Fruit fly (Drosophila melanogaster) whole organism, prepupa: ENCODE data around the gene NfI.

Experiments used
- CG10631 ChIP-seq: fragments of 200-800 bp; sonication (Bioruptor generic); optimal IDR thresholded peaks from 2 replicates; lab custom pipeline; 2016; ENCODE audit warnings: missing biosample characterization, missing genetic modification characterization
- CG10669 ChIP-seq: fragments of 200-800 bp; sonication (Bioruptor generic); optimal IDR thresholded peaks from 3 replicates; lab custom pipeline; 2018; ENCODE audit warnings: missing biosample characterization, mild to moderate bottlenecking, missing genetic modification characterization, moderate library complexity
- CG11762 ChIP-seq: fragments of 200-800 bp; sonication (Bioruptor generic); optimal IDR thresholded peaks from 3 replicates; lab custom pipeline; 2016; ENCODE audit warnings: missing biosample characterization, missing genetic modification characterization; ENCODE audit not compliant: insufficient read depth
- CG11902 ChIP-seq: fragments of 200-800 bp; sonication (Bioruptor generic); optimal IDR thresholded peaks from 3 replicates; lab custom pipeline; 2016; ENCODE audit warnings: missing biosample characterization, missing genetic modification characterization
- CG16779 ChIP-seq: fragments of 200-800 bp; sonication (Bioruptor generic); optimal IDR thresholded peaks from 3 replicates; lab custom pipeline; 2017; ENCODE audit warnings: missing biosample characterization, mild to moderate bottlenecking, missing genetic modification characterization
- CG32006 ChIP-seq: fragments of 200-800 bp; sonication (Bioruptor generic); optimal IDR thresholded peaks from 3 replicates; lab custom pipeline; 2017; ENCODE audit warnings: missing biosample characterization, mild to moderate bottlenecking, missing genetic modification characterization
- CG34406 ChIP-seq: fragments of 200-800 bp; sonication (Bioruptor generic); optimal IDR thresholded peaks from 3 replicates; lab custom pipeline; 2016; ENCODE audit warnings: missing biosample characterization, missing genetic modification characterization
- CG3919 ChIP-seq: fragments of 200-800 bp; sonication (Bioruptor generic); optimal IDR thresholded peaks from 3 replicates; lab custom pipeline; 2016; ENCODE audit warnings: missing biosample characterization, missing genetic modification characterization
- CG4318 ChIP-seq: fragments of 200-800 bp; sonication (Bioruptor generic); optimal IDR thresholded peaks from 3 replicates; lab custom pipeline; 2017; ENCODE audit warnings: missing biosample characterization, mild to moderate bottlenecking, missing genetic modification characterization
- CG6276 ChIP-seq: fragments of 200-800 bp; sonication (Bioruptor generic); optimal IDR thresholded peaks from 2 replicates; lab custom pipeline; 2017; ENCODE audit warnings: missing biosample characterization, mild to moderate bottlenecking, missing genetic modification characterization
- CG6792 ChIP-seq: fragments of 200-800 bp; sonication (Bioruptor generic); optimal IDR thresholded peaks from 3 replicates; lab custom pipeline; 2016; ENCODE audit warnings: missing biosample characterization, missing genetic modification characterization
- CG6808 ChIP-seq: fragments of 200-800 bp; sonication (Bioruptor generic); optimal IDR thresholded peaks from 3 replicates; lab custom pipeline; 2017; ENCODE audit warnings: missing biosample characterization, missing genetic modification characterization, mild to moderate bottlenecking, moderate library complexity, missing genetic modification reagents
- CG8119 ChIP-seq: fragments of 200-800 bp; sonication (Bioruptor generic); IDR thresholded peaks from 3 replicates; pipeline ENCODE4 v1.3.6; 2022; ENCODE audit warnings: missing biosample characterization, missing genetic modification characterization
- CG9139 ChIP-seq: fragments of 200-800 bp; sonication (Bioruptor generic); optimal IDR thresholded peaks from 3 replicates; lab custom pipeline; 2017; ENCODE audit warnings: missing biosample characterization, mild to moderate bottlenecking, missing genetic modification characterization
- Ets21C ChIP-seq: fragments of 200-800 bp; sonication (Bioruptor generic); optimal IDR thresholded peaks from 3 replicates; lab custom pipeline; 2016; ENCODE audit warnings: missing biosample characterization, missing genetic modification characterization
- Hr38 ChIP-seq: sonication (Bioruptor generic); optimal IDR thresholded peaks from 2 replicates; lab custom pipeline; 2016; ENCODE audit warnings: missing biosample characterization, missing genetic modification characterization
- Hr39 ChIP-seq: fragments of 200-800 bp; sonication (Bioruptor generic); optimal IDR thresholded peaks from 2 replicates; lab custom pipeline; 2016; ENCODE audit warnings: missing biosample characterization, missing genetic modification characterization
- Hr4 ChIP-seq: fragments of 200-800 bp; sonication (Bioruptor generic); optimal IDR thresholded peaks from 3 replicates; lab custom pipeline; 2016; ENCODE audit warnings: missing biosample characterization, missing genetic modification characterization
- OdsH ChIP-seq: fragments of 200-800 bp; sonication (Bioruptor generic); optimal IDR thresholded peaks from 3 replicates; lab custom pipeline; 2016; ENCODE audit warnings: missing biosample characterization, missing genetic modification characterization
- Smox ChIP-seq: fragments of 200-800 bp; sonication (Bioruptor generic); optimal IDR thresholded peaks from 3 replicates; lab custom pipeline; 2016; ENCODE audit warnings: missing biosample characterization, missing genetic modification characterization
- Sox102F ChIP-seq: fragments of 200-800 bp; sonication (Bioruptor generic); optimal IDR thresholded peaks from 2 replicates; lab custom pipeline; 2016; ENCODE audit warnings: missing biosample characterization, mild to moderate bottlenecking, missing genetic modification characterization
- Sox14 ChIP-seq: fragments of 200-800 bp; sonication (Bioruptor generic); optimal IDR thresholded peaks from 3 replicates; lab custom pipeline; 2016; ENCODE audit warnings: missing biosample characterization, missing genetic modification characterization
- Sox15 ChIP-seq: fragments of 200-800 bp; sonication (Bioruptor generic); optimal IDR thresholded peaks from 3 replicates; lab custom pipeline; 2016; ENCODE audit warnings: missing biosample characterization, missing genetic modification characterization
- acj6 ChIP-seq: fragments of 200-800 bp; sonication (Bioruptor generic); optimal IDR thresholded peaks from 3 replicates; lab custom pipeline; 2016; ENCODE audit warnings: missing biosample characterization, missing genetic modification characterization
- dac ChIP-seq: fragments of 200-800 bp; sonication (Bioruptor generic); optimal IDR thresholded peaks from 2 replicates; lab custom pipeline; 2017; ENCODE audit warnings: missing biosample characterization, mild to moderate bottlenecking, missing genetic modification characterization
- lz ChIP-seq: fragments of 200-800 bp; sonication (Bioruptor generic); optimal IDR thresholded peaks from 3 replicates; lab custom pipeline; 2016; ENCODE audit warnings: missing biosample characterization, missing genetic modification characterization
- pdm3 ChIP-seq: fragments of 200-800 bp; sonication (Bioruptor generic); optimal IDR thresholded peaks from 3 replicates; lab custom pipeline; 2016; ENCODE audit warnings: missing biosample characterization, missing genetic modification characterization
- salr ChIP-seq, 2 experiments: fragments of 200-800 bp; sonication (Bioruptor generic); optimal IDR thresholded peaks; 3 replicates each; lab custom pipeline; 2016 to 2018; ENCODE audit warnings: missing biosample characterization in 2 of 2, missing genetic modification characterization in 2 of 2, mild to moderate bottlenecking in 1 of 2
- spab ChIP-seq: fragments of 200-800 bp; sonication (Bioruptor generic); optimal IDR thresholded peaks from 2 replicates; lab custom pipeline; 2017; ENCODE audit warnings: missing biosample characterization, mild to moderate bottlenecking, missing genetic modification characterization, missing genetic modification reagents
- svp ChIP-seq: fragments of 200-800 bp; sonication (Bioruptor generic); peaks from one replicate; lab custom pipeline; 2016; ENCODE audit warnings: missing biosample characterization, missing genetic modification characterization
- topi ChIP-seq: fragments of 200-800 bp; sonication (Bioruptor generic); optimal IDR thresholded peaks from 3 replicates; lab custom pipeline; 2016; ENCODE audit warnings: missing biosample characterization, missing genetic modification characterization

The NfI gene

DNA sequence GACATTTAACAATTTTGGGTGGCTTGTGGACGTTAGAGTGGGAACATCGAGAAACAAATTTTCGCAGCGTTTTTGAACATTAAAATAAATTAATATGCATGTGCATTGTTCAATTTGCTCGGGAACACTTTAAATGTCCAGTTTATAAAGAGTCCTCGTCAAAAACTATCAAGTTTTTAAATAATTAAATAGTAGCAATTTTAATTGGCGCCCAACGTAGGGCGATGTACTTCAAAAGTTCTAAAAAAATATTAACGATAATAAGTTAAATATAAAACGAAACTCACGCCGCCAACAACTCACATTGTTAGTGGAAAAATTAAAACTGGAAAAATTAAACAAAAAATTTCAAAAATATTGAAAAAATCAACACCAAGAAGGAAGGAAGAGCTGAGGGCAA, 16.2 kb upstream of the NfI start:
- TF ChIP-seq Hr39 (GFP tag; lab: Kevin White, UChicago) (no peak), CG16779 (tag; lab: Kevin White, UChicago) (no peak), Smox (GFP tag; lab: Kevin White, UChicago) (no peak)

DNA sequence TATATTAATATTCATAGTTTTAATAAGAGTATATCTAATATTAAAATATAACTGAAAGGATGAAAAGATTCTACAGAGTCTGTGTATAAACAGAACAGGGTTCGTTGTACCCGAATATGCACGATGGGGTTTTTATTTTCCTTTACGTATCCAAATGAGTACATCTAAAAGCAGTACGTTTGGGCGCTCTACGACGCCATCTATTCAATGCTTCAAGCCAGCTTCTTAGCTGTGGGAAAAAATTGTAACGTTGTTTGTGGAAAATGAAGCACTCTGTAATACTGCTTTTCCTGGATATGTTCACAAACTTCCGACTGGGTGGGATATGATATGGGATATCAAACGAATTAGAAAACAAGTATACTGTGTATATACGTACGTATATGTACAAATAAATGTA, 1.5 kb downstream of the NfI start:
- TF ChIP-seq Sox15 (no peak), CG34406 (no peak), Hr39 (GFP tag; lab: Kevin White, UChicago) (no peak), salr (GFP tag; optimal IDR thresholded peaks at IDR 0.05; lab: Kevin White, UChicago) (no peak), CG6276 (GFP tag; lab: Kevin White, UChicago) (no peak), acj6 (GFP tag; lab: Kevin White, UChicago) (no peak), svp (GFP tag; lab: Kevin White, UChicago) (no peak), OdsH (GFP tag; lab: Kevin White, UChicago) (no peak), CG6792 (GFP tag; lab: Kevin White, UChicago) (no peak)

- no peak for TF ChIP-seq topi (GFP tag; lab: Kevin White, UChicago)
- no peak for TF ChIP-seq CG9139
- TF ChIP-seq pdm3 (GFP tag; lab: Kevin White, UChicago): no peak
- TF ChIP-seq CG34406: no peak
- TF ChIP-seq Hr38 (GFP tag; lab: Kevin White, UChicago): no peak
- TF ChIP-seq Hr39 (GFP tag; lab: Kevin White, UChicago): no peak
- no peak for TF ChIP-seq CG4318
- no peak for TF ChIP-seq lz (GFP tag; lab: Kevin White, UChicago)
- no peak for TF ChIP-seq Sox15
- TF ChIP-seq Ets21C: no peak
- TF ChIP-seq CG11762 (GFP tag; lab: Kevin White, UChicago): no peak
Observed at dm6 chr4:261484-262070, 14.6 kb downstream of the NfI start.

- TF ChIP-seq Hr4 (GFP tag; lab: Kevin White, UChicago): no peak
- no peak for TF ChIP-seq CG8119 (GFP tag; lab: Robert Waterston, UW)
- TF ChIP-seq dac (GFP tag; lab: Kevin White, UChicago): no peak
- no peak for TF ChIP-seq salr (GFP tag; optimal IDR thresholded peaks at IDR 0.05; lab: Kevin White, UChicago)
- no peak for TF ChIP-seq CG3919 (GFP tag; lab: Kevin White, UChicago)
- no peak for TF ChIP-seq acj6 (GFP tag; lab: Kevin White, UChicago)
- TF ChIP-seq Sox14 (GFP tag; lab: Kevin White, UChicago): no peak
- no peak for TF ChIP-seq Hr39 (GFP tag; lab: Kevin White, UChicago)
- no peak for TF ChIP-seq CG10669 (GFP tag; lab: Kevin White, UChicago)
- TF ChIP-seq, all 60 proteins: peak for 0
Observed at dm6 chr4:254697-255096, 21.5 kb downstream of the NfI start, which contains the start of gene RhoGAP102A. RhoGAP102A (plus strand) TSS chr4:254997.

- TF ChIP-seq CG6808 (no peak), Hr38 (GFP tag; lab: Kevin White, UChicago) (no peak), Sox14 (GFP tag; lab: Kevin White, UChicago) (no peak), CG8119 (GFP tag; lab: Robert Waterston, UW) (no peak), dac (GFP tag; lab: Kevin White, UChicago) (no peak), Sox102F (GFP tag; lab: Kevin White, UChicago) (no peak), CG10631 (no peak), spab (GFP tag; lab: Kevin White, UChicago) (no peak), svp (GFP tag; lab: Kevin White, UChicago) (no peak), Ets21C (no peak), CG11902 (GFP tag; lab: Kevin White, UChicago) (no peak)
Observed at dm6 chr4:253176-253575, 23.0 kb downstream of the NfI start, which contains the start of gene dpr7. dpr7 (minus strand) TSS chr4:253329.

DNA sequence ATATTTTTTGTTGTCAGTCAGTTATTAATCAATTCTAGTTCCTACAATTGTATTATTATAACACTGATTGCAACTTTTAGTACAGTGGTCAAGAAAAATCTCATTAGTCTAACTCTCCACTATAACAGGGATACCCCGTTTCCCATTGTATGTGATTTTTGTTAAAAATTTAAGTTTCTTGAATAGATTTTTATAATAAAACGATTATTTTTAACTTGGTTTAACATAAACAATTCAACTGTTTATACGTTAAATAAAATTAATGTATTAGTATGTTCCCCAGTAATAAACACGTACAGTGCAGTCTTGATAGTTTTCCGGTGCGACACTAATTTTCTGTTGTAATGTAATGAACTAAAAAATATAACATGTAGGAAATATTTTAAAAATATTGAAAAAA, 35.3 kb downstream of the NfI start:
- no peak for TF ChIP-seq CG32006 (GFP tag; lab: Kevin White, UChicago)
